Fruit fly (Drosophila melanogaster): ENCODE data around the gene CG14445.

The CG14445 gene

DNA sequence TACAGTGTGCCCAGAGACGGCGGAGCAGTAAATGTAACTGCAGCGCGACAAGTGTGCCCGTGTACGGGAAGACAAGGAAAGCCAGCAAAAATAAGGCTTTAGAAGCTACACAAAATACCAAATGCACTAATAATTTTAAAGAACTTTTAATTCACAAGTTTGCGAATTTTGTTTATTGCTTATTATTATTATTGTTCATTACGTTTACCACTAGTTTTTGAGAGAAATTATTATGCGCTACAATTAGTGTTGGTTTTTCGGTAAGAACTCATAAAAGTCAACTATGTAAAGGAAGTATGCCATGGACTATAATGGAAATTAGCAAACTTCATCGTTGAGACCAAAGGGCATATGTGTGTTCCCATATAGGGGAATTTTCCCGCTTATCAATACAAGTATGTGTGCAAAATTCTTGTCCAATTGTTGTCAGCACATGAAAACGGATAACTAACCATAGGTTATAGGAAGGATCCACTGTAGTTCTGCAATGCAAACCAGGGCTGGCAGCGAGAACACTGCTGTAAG, 30.1 kb downstream of the CG14445 start, which contains the start of gene schlank (continued):
- TF ChIP-seq CG4360 (GFP tag; IDR thresholded peaks at IDR 0.05) (no peak), CG9876 (GFP tag; optimal IDR thresholded peaks at IDR 0.05) (peak; percentile 26), Mrtf (GFP tag; IDR thresholded peaks at IDR 0.05) (no peak), Ravus (GFP tag; IDR thresholded peaks at IDR 0.05) (0 out of 2 replicates have a peak, but pooled peaks have one; percentile 8), Med (GFP tag) (peak; percentile 85), CG2889 (GFP tag; IDR thresholded peaks at IDR 0.05) (0 out of 3 replicates have a peak, but pooled peaks have one; percentile 13), eve (GFP tag; optimal IDR thresholded peaks at IDR 0.05) (no peak), ftz-f1 (GFP tag; optimal IDR thresholded peaks at IDR 0.05) (no peak), sqz (GFP tag; optimal IDR thresholded peaks at IDR 0.05) (no peak), maf-S (GFP tag; optimal IDR thresholded peaks at IDR 0.05) (peak; percentile 20), h (optimal IDR thresholded peaks at IDR 0.05) (no peak), Scr (GFP tag; IDR thresholded peaks at IDR 0.05; ENCODE audit: partially characterized antibody) (no peak), MBD-R2 (GFP tag; IDR thresholded peaks at IDR 0.05) (no peak), Jarid2 (GFP tag; optimal IDR thresholded peaks at IDR 0.05) (no peak), CG17385 (GFP tag; optimal IDR thresholded peaks at IDR 0.05) (no peak), ranshi (GFP tag; IDR thresholded peaks at IDR 0.05) (peak; percentile 57; the same call in 1 of the 2 replicates), TFAM (GFP tag; optimal IDR thresholded peaks at IDR 0.05) (no peak), pita (GFP tag; optimal IDR thresholded peaks at IDR 0.05) (no peak), tx (GFP tag; optimal IDR thresholded peaks at IDR 0.05) (peak; percentile 27), dmrt11E (tag; optimal IDR thresholded peaks at IDR 0.05) (peak; percentile 21), CG10366 (GFP tag; IDR thresholded peaks at IDR 0.05) (peak; percentile 61; the same call in 1 of the 2 replicates), CG7745 (tag; optimal IDR thresholded peaks at IDR 0.05) (no peak), Six4 (GFP tag; optimal IDR thresholded peaks at IDR 0.05) (peak; percentile 8), dysf (GFP tag; IDR thresholded peaks at IDR 0.05) (peak; percentile 74), CG34422 (GFP tag; IDR thresholded peaks at IDR 0.05) (no peak), Optix (GFP tag; IDR thresholded peaks at IDR 0.05) (peak; percentile 63; the same call in 2 of the 3 replicates), CG11093 (GFP tag; IDR thresholded peaks at IDR 0.05) (peak; percentile 51; the same call in 1 of the 3 replicates), vnd (GFP tag; IDR thresholded peaks at IDR 0.05; ENCODE audit: partially characterized antibody) (no peak), jigr1 (GFP tag; IDR thresholded peaks at IDR 0.05) (0 out of 3 replicates have a peak, but pooled peaks have one; percentile 46), mld (GFP tag; IDR thresholded peaks at IDR 0.05; ENCODE audit: partially characterized antibody) (no peak), fd64A (GFP tag; optimal IDR thresholded peaks at IDR 0.05) (no peak), CG7556 (GFP tag; optimal IDR thresholded peaks at IDR 0.05) (peak; percentile 16), Atf-2 (GFP tag; optimal IDR thresholded peaks at IDR 0.05) (peak; percentile 49), CG1792 (GFP tag; optimal IDR thresholded peaks at IDR 0.05) (no peak), CG13775 (GFP tag; optimal IDR thresholded peaks at IDR 0.05) (peak; percentile 62), fd3F (GFP tag; optimal IDR thresholded peaks at IDR 0.05) (peak; percentile 22), toy (GFP tag; IDR thresholded peaks at IDR 0.05) (no peak), CG14050 (GFP tag; IDR thresholded peaks at IDR 0.05) (peak; percentile 32; the same call in 1 of the 3 replicates), CG6854 (GFP tag; optimal IDR thresholded peaks at IDR 0.05) (no peak), slou (GFP tag; optimal IDR thresholded peaks at IDR 0.05) (peak; percentile 20), CG9609 (GFP tag; optimal IDR thresholded peaks at IDR 0.05) (peak; percentile 33), NK7.1 (GFP tag; optimal IDR thresholded peaks at IDR 0.05) (no peak), Lim3 (GFP tag; IDR thresholded peaks at IDR 0.05) (no peak), CG3407 (GFP tag; optimal IDR thresholded peaks at IDR 0.05) (no peak), unpg (GFP tag; optimal IDR thresholded peaks at IDR 0.05) (peak; percentile 44), disco-r (GFP tag; optimal IDR thresholded peaks at IDR 0.05) (no peak), CG32767 (GFP tag; IDR thresholded peaks at IDR 0.05) (no peak), PHDP (tag; optimal IDR thresholded peaks at IDR 0.05) (no peak), stc (GFP tag; IDR thresholded peaks at IDR 0.05) (0 out of 2 replicates have a peak, but pooled peaks have one; percentile 49), dpn (GFP tag; optimal IDR thresholded peaks at IDR 0.05) (peak; percentile 56 to 57), GATAe (GFP tag; conservative IDR thresholded peaks at IDR 0.05) (no peak), vfl (GFP tag; optimal IDR thresholded peaks at IDR 0.05) (peak; percentile 51)

All from whole organism, embryonic.